Worm (Caenorhabditis elegans) whole organism, young adult: ENCODE measurements around the gene adm-2.
A peak's percentile ranks its signal among the peaks of the same experiment; 100 is the strongest.

Experiments used
- B0035.1 ChIP-seq: sonication (generic microtip); optimal IDR thresholded peaks from 2 replicates; lab custom pipeline; 2016; ENCODE audit warnings: missing genetic modification characterization, mild to moderate bottlenecking, missing compliant biosample characterization, missing genotype, missing genetic modification reagents
- F23B12.7 ChIP-seq: sonication (generic microtip); optimal IDR thresholded peaks from 2 replicates; lab custom pipeline; 2017; ENCODE audit warnings: missing genetic modification characterization, mild to moderate bottlenecking, missing compliant biosample characterization, antibody characterized with exemption, moderate library complexity; ENCODE audit not compliant: insufficient read depth
- F52B5.7 ChIP-seq: sonication (generic microtip); optimal IDR thresholded peaks from 2 replicates; lab custom pipeline; 2016; ENCODE audit warnings: mild to moderate bottlenecking, missing genetic modification characterization, missing compliant biosample characterization
- F55B11.4 ChIP-seq: sonication (generic microtip); optimal IDR thresholded peaks from 2 replicates; lab custom pipeline; 2016; ENCODE audit warnings: missing compliant biosample characterization, missing genetic modification characterization, borderline replicate concordance; ENCODE audit not compliant: insufficient read depth
- K12H6.12 ChIP-seq: fragments of 200-800 bp; sonication (Bioruptor generic); optimal IDR thresholded peaks from 2 replicates; lab custom pipeline; 2018; ENCODE audit warnings: mild to moderate bottlenecking, missing genetic modification characterization, missing compliant biosample characterization
- Y53F4B.3 ChIP-seq: fragments of 200-800 bp; sonication (Bioruptor generic); IDR thresholded peaks from 2 replicates; pipeline ENCODE4 v1.3.6; 2022; ENCODE audit warnings: missing genetic modification reagents, missing genetic modification characterization, missing compliant biosample characterization
- ZK185.1 ChIP-seq: sonication (generic microtip); optimal IDR thresholded peaks from 2 replicates; lab custom pipeline; 2016; ENCODE audit warnings: mild to moderate bottlenecking, missing genetic modification characterization, missing compliant biosample characterization; ENCODE audit not compliant: poor library complexity, severe bottlenecking
- aptf-2 ChIP-seq: fragments of 200-800 bp; sonication (Bioruptor generic); conservative IDR thresholded peaks from 2 replicates; pipeline ENCODE4 v1.3.6; 2022; ENCODE audit warnings: missing genetic modification reagents, missing genetic modification characterization, missing compliant biosample characterization
- atf-7 ChIP-seq: sonication (generic microtip); optimal IDR thresholded peaks from 2 replicates; lab custom pipeline; 2017; ENCODE audit warnings: mild to moderate bottlenecking, missing genetic modification characterization, missing compliant biosample characterization
- cebp-1 ChIP-seq, 2 experiments: fragments of 200-800 bp in 1 of 2; sonication (Bioruptor generic) in 1 of 2; sonication (generic microtip) in 1 of 2; IDR thresholded peaks in 1 of 2; optimal IDR thresholded peaks in 1 of 2; 2 replicates each; pipeline versions ENCODE4 v1.3.6 to Lab custom; 2017 to 2022; ENCODE audit warnings: missing compliant biosample characterization in 2 of 2, missing genetic modification characterization in 2 of 2, mild to moderate bottlenecking in 1 of 2, missing genetic modification reagents in 1 of 2, moderate library complexity in 1 of 2
- ceh-27 ChIP-seq: fragments of 200-800 bp; sonication (Bioruptor generic); optimal IDR thresholded peaks from 2 replicates; lab custom pipeline; 2018; ENCODE audit warnings: mild to moderate bottlenecking, missing genetic modification characterization, moderate library complexity, missing compliant biosample characterization
- ceh-40 ChIP-seq: fragments of 200-800 bp; sonication (Bioruptor generic); IDR thresholded peaks from 2 replicates; pipeline ENCODE4 v1.3.6; 2022; ENCODE audit warnings: missing genetic modification characterization, missing compliant biosample characterization
- chd-7 ChIP-seq: sonication (generic microtip); optimal IDR thresholded peaks from 2 replicates; lab custom pipeline; 2016; ENCODE audit warnings: mild to moderate bottlenecking, missing genetic modification characterization, moderate library complexity, missing compliant biosample characterization
- dpl-1 ChIP-seq: fragments of 150-350 bp; optimal IDR thresholded peaks from 2 replicates; lab custom pipeline; 2014; ENCODE audit warnings: missing biosample characterization, missing genetic modification reagents, missing genetic modification characterization
- egl-44 ChIP-seq: fragments of 200-800 bp; sonication (Bioruptor generic); IDR thresholded peaks from 2 replicates; pipeline ENCODE4 v1.3.6; 2022; ENCODE audit warnings: missing genetic modification reagents, missing genetic modification characterization, missing compliant biosample characterization
- egrh-3 ChIP-seq: fragments of 200-800 bp; sonication (Bioruptor generic); IDR thresholded peaks from 2 replicates; pipeline ENCODE4 v1.3.6; 2022; ENCODE audit warnings: missing genetic modification reagents, missing genetic modification characterization, missing compliant biosample characterization
- fkh-3 ChIP-seq: sonication (generic microtip); optimal IDR thresholded peaks from 2 replicates; lab custom pipeline; 2016; ENCODE audit warnings: mild to moderate bottlenecking, missing genetic modification characterization, missing compliant biosample characterization
- gei-17 ChIP-seq: fragments of 200-800 bp; sonication (Bioruptor generic); optimal IDR thresholded peaks from 2 replicates; lab custom pipeline; 2018; ENCODE audit warnings: mild to moderate bottlenecking, missing genetic modification characterization, missing compliant biosample characterization
- hlh-12 ChIP-seq: sonication (generic microtip); optimal IDR thresholded peaks from 2 replicates; lab custom pipeline; 2016; ENCODE audit warnings: missing genetic modification characterization, missing compliant biosample characterization
- hmg-1.2 ChIP-seq: fragments of 200-800 bp; sonication (Bioruptor generic); IDR thresholded peaks from 2 replicates; pipeline ENCODE4 v1.3.6; 2022; ENCODE audit warnings: missing genetic modification reagents, missing genetic modification characterization, missing compliant biosample characterization
- hmg-20 ChIP-seq: fragments of 200-800 bp; sonication (Bioruptor generic); IDR thresholded peaks from 2 replicates; pipeline ENCODE4 v1.3.6; 2022; ENCODE audit warnings: missing genetic modification reagents, missing genetic modification characterization, missing compliant biosample characterization
- hrde-1 ChIP-seq: sonication (generic microtip); optimal IDR thresholded peaks from 2 replicates; lab custom pipeline; 2016; ENCODE audit warnings: missing genetic modification characterization, mild to moderate bottlenecking, missing compliant biosample characterization, moderate library complexity, missing genotype, missing genetic modification reagents, borderline replicate concordance
- hsf-1 ChIP-seq: fragments of 200-800 bp; sonication (Bioruptor generic); IDR thresholded peaks from 2 replicates; pipeline ENCODE4 v1.3.6; 2022; ENCODE audit warnings: missing genetic modification reagents, missing genetic modification characterization, missing compliant biosample characterization
- let-607 ChIP-seq, 2 experiments: fragments of 200-800 bp in 1 of 2; sonication (Bioruptor generic) in 1 of 2; sonication (generic microtip) in 1 of 2; optimal IDR thresholded peaks; 2 replicates each; lab custom pipeline; 2016 to 2018; ENCODE audit warnings: mild to moderate bottlenecking in 2 of 2, missing compliant biosample characterization in 2 of 2, missing genetic modification characterization in 2 of 2, moderate library complexity in 2 of 2, missing genotype in 1 of 2
- lin-26 ChIP-seq: fragments of 200-800 bp; sonication (Bioruptor generic); IDR thresholded peaks from 2 replicates; pipeline ENCODE4 v1.3.6; 2022; ENCODE audit warnings: missing genetic modification reagents, missing genetic modification characterization, missing compliant biosample characterization
- lin-54 ChIP-seq: fragments of 200-800 bp; sonication (Bioruptor generic); optimal IDR thresholded peaks from 2 replicates; lab custom pipeline; 2018; ENCODE audit warnings: mild to moderate bottlenecking, missing genetic modification characterization, missing compliant biosample characterization
- lir-1 ChIP-seq: fragments of 200-800 bp; sonication (Bioruptor generic); conservative IDR thresholded peaks from 2 replicates; pipeline ENCODE4 v1.3.6; 2022; ENCODE audit warnings: missing genetic modification reagents, missing genetic modification characterization, missing compliant biosample characterization
- madf-6 ChIP-seq: fragments of 200-800 bp; sonication (Bioruptor generic); IDR thresholded peaks from 2 replicates; pipeline ENCODE4 v1.3.6; 2022; ENCODE audit warnings: missing genetic modification reagents, missing genetic modification characterization, missing compliant biosample characterization
- madf-8 ChIP-seq: fragments of 200-800 bp; sonication (Bioruptor generic); conservative IDR thresholded peaks from 2 replicates; pipeline ENCODE4 v1.3.6; 2022; ENCODE audit warnings: missing genetic modification reagents, missing genetic modification characterization, missing compliant biosample characterization
- mcd-1 ChIP-seq: fragments of 200-800 bp; sonication (Bioruptor generic); IDR thresholded peaks from 2 replicates; pipeline ENCODE4 v1.3.6; 2022; ENCODE audit warnings: missing genetic modification reagents, missing genetic modification characterization, missing compliant biosample characterization
- mel-28 ChIP-seq: sonication (generic microtip); optimal IDR thresholded peaks from 2 replicates; lab custom pipeline; 2016; ENCODE audit warnings: borderline replicate concordance, mild to moderate bottlenecking, missing genetic modification characterization, missing compliant biosample characterization
- nfya-1 ChIP-seq: sonication (generic microtip); optimal IDR thresholded peaks from 2 replicates; lab custom pipeline; 2017; ENCODE audit warnings: antibody characterized with exemption, missing compliant biosample characterization, missing genetic modification characterization, borderline replicate concordance; ENCODE audit not compliant: insufficient read depth
- nfyb-1 ChIP-seq: fragments of 200-800 bp; sonication (Bioruptor generic); IDR thresholded peaks from 2 replicates; pipeline ENCODE4 v1.3.6; 2022; ENCODE audit warnings: missing genetic modification reagents, missing genetic modification characterization, missing compliant biosample characterization
- nhr-90 ChIP-seq: sonication (generic microtip); optimal IDR thresholded peaks from 2 replicates; lab custom pipeline; 2016; ENCODE audit warnings: missing genotype, mild to moderate bottlenecking, missing genetic modification characterization, missing compliant biosample characterization
- rcor-1 ChIP-seq: fragments of 200-800 bp; sonication (Bioruptor generic); IDR thresholded peaks from 2 replicates; pipeline ENCODE4 v1.3.6; 2022; ENCODE audit warnings: missing genetic modification reagents, missing genetic modification characterization, missing compliant biosample characterization
- repo-1 ChIP-seq: sonication (generic microtip); optimal IDR thresholded peaks from 2 replicates; lab custom pipeline; 2017; ENCODE audit warnings: mild to moderate bottlenecking, missing genetic modification characterization, missing compliant biosample characterization
- sdz-38 ChIP-seq: sonication (generic microtip); optimal IDR thresholded peaks from 2 replicates; lab custom pipeline; 2016; ENCODE audit warnings: missing genotype, missing genetic modification characterization, missing compliant biosample characterization
- tlf-1 ChIP-seq: fragments of 200-800 bp; sonication (Bioruptor generic); optimal IDR thresholded peaks from 2 replicates; lab custom pipeline; 2018; ENCODE audit warnings: mild to moderate bottlenecking, missing genetic modification characterization, missing compliant biosample characterization
- unc-62 ChIP-seq: fragments of 150-350 bp; optimal IDR thresholded peaks from 2 replicates; lab custom pipeline; 2014; ENCODE audit warnings: missing biosample characterization, missing genetic modification reagents, missing genetic modification characterization
- xnd-1 ChIP-seq: sonication (generic microtip); optimal IDR thresholded peaks from 2 replicates; lab custom pipeline; 2016; ENCODE audit warnings: missing genotype, missing genetic modification reagents, missing genetic modification characterization, missing compliant biosample characterization
- zfh-2 ChIP-seq: fragments of 200-800 bp; sonication (Bioruptor generic); conservative IDR thresholded peaks from 2 replicates; pipeline ENCODE4 v1.3.6; 2022; ENCODE audit warnings: missing genetic modification reagents, missing genetic modification characterization, missing compliant biosample characterization
- ztf-18 ChIP-seq: sonication (generic microtip); optimal IDR thresholded peaks from 2 replicates; lab custom pipeline; 2016; ENCODE audit warnings: missing genotype, mild to moderate bottlenecking, missing genetic modification characterization, missing compliant biosample characterization
- ztf-3 ChIP-seq: fragments of 200-800 bp; sonication (Bioruptor generic); optimal IDR thresholded peaks from 2 replicates; lab custom pipeline; 2018; ENCODE audit warnings: mild to moderate bottlenecking, missing genetic modification characterization, missing compliant biosample characterization
- ztf-6 ChIP-seq: fragments of 200-800 bp; sonication (Bioruptor generic); IDR thresholded peaks from 2 replicates; pipeline ENCODE4 v1.3.6; 2022; ENCODE audit warnings: missing genetic modification reagents, missing genetic modification characterization, missing compliant biosample characterization

The adm-2 gene

DNA sequence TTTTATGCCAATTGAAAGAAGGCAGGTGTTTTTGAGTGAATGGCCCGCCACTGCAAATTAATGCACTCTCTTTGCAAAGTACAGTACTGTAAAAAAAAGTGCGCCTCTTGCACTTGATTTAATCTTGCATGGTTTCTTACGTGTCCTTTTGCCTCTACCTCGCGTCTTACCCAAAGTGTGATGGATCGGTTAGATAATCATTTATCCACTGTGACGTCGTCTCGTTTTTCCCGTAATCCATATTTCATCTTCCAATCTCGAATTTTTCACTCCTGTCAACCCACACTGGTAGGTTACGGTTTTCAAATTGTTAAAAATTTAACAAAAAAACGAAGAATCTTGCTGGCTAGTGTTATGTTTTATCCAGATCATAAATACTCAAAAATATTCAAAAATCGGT is 48.9 kb downstream of the adm-2 start:
- TF ChIP-seq F52B5.7 (tag; lab: Kevin White, UChicago) (no peak), zfh-2 (GFP tag; lab: Robert Waterston, UW) (no peak), ZK185.1 (tag; lab: Kevin White, UChicago) (no peak), ztf-3 (GFP tag; lab: Kevin White, UChicago) (no peak), egl-44 (GFP tag; lab: Robert Waterston, UW) (no peak), chd-7 (no peak)

DNA sequence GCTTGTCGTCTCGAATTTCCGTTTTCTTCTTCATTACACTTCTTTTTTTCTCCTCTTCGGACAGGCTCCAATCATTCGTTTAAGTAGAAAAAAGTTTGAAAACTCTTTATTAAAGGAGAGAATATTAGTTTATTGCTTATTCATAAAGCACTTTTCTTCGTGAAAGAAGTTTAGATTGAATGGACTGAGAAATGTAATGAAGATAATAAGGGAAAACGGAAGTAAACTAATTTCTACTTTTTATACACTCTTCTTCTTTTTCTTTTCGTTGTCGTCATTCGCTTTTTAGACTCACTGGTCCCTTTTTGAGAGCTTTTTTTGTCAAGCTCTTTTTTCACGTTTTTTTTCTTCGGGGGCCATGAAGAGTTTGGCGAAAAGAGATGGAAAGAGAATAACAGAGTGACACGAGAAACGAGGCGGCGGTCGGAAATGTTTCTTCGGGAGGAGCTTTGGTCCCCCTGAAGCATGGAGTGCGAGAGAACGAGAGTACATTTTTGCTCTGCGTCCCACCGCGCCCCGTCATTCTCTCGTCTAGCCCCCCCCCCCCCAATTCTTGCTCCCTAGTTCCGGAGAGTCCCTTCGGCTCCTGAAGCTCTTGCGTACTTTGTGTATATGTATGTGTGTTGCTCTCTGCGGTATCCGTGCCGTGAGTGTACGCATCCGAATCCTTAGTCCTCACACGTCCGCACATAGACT is 51.5 kb downstream of the adm-2 start:
- TF ChIP-seq xnd-1 (tag; lab: Kevin White, UChicago) (no peak), let-607 (tag; optimal IDR thresholded peaks at IDR 0.05; lab: Kevin White, UChicago) (no peak), dpl-1 (GFP tag; lab: Kevin White, UChicago) (no peak), madf-8 (GFP tag; lab: Robert Waterston, UW) (no peak), fkh-3 (no peak), aptf-2 (GFP tag; lab: Robert Waterston, UW) (no peak), atf-7 (tag; lab: Kevin White, UChicago) (no peak), ceh-40 (GFP tag; lab: Robert Waterston, UW) (no peak), lin-54 (no peak), gei-17 (GFP tag; lab: Kevin White, UChicago) (no peak), rcor-1 (GFP tag; lab: Robert Waterston, UW) (no peak), hsf-1 (GFP tag; lab: Robert Waterston, UW) (no peak), hmg-1.2 (GFP tag; lab: Robert Waterston, UW) (peak; percentile 40), nfya-1 (tag; lab: Kevin White, UChicago) (no peak), K12H6.12 (tag; lab: Kevin White, UChicago) (peak; percentile 71), ztf-6 (GFP tag; lab: Robert Waterston, UW) (0 out of 2 replicates have a peak, but pooled peaks have one; percentile 24), egrh-3 (GFP tag; lab: Robert Waterston, UW) (peak; percentile 68; the same call in 1 of the 2 replicates), nhr-90 (tag; lab: Kevin White, UChicago) (no peak), zfh-2 (GFP tag; lab: Robert Waterston, UW) (peak; percentile 97), nfyb-1 (GFP tag; lab: Robert Waterston, UW) (no peak), sdz-38 (tag; lab: Kevin White, UChicago) (no peak), egl-44 (GFP tag; lab: Robert Waterston, UW) (no peak), lir-1 (GFP tag; lab: Robert Waterston, UW) (no peak), repo-1 (tag; lab: Kevin White, UChicago) (no peak), mcd-1 (GFP tag; lab: Robert Waterston, UW) (peak; percentile 54), ceh-27 (peak; percentile 18), ztf-18 (no peak), hmg-20 (GFP tag; lab: Robert Waterston, UW) (no peak), cebp-1 (GFP tag; IDR thresholded peaks at IDR 0.05; lab: Robert Waterston, UW) (no peak), cebp-1 (tag; optimal IDR thresholded peaks at IDR 0.05; lab: Kevin White, UChicago) (peak; percentile 59), hlh-12 (no peak), tlf-1 (GFP tag; lab: Kevin White, UChicago) (no peak), lin-26 (no peak), hrde-1 (tag; lab: Kevin White, UChicago) (no peak), unc-62 (no peak), madf-6 (GFP tag; lab: Robert Waterston, UW) (no peak), Y53F4B.3 (GFP tag; lab: Robert Waterston, UW) (no peak), F55B11.4 (no peak), chd-7 (peak; percentile 49), mel-28 (tag; lab: Kevin White, UChicago) (no peak), F23B12.7 (tag; lab: Kevin White, UChicago) (no peak), B0035.1 (tag; lab: Kevin White, UChicago) (no peak)
